Fruit fly (Drosophila melanogaster) whole organism, embryonic: ENCODE data around the gene Rab30.

ENCODE experiments used
- Ada2b ChIP-seq: fragments of 200-800 bp; sonication (Bioruptor generic); IDR thresholded peaks from 2 replicates; pipeline ENCODE4 v1.3.6; 2022; ENCODE audit warnings: missing biosample characterization, missing genetic modification characterization
- Awh ChIP-seq: fragments of 200-800 bp; sonication (Bioruptor generic); IDR thresholded peaks from 2 replicates; pipeline ENCODE4, ENCODE4 v1.3.6; 2022; ENCODE audit warnings: missing biosample characterization, missing genetic modification characterization
- B-H2 ChIP-seq: fragments of 200-800 bp; sonication (Bioruptor generic); optimal IDR thresholded peaks from 2 replicates; lab custom pipeline; 2018; ENCODE audit warnings: missing biosample characterization, mild to moderate bottlenecking, missing genetic modification characterization
- BEAF-32 ChIP-seq: fragments of 200-800 bp; sonication (Bioruptor generic); optimal IDR thresholded peaks from 3 replicates; lab custom pipeline; 2017; ENCODE audit warnings: missing biosample characterization, missing genetic modification characterization, mild to moderate bottlenecking, moderate library complexity, missing genetic modification reagents
- CG11695 ChIP-seq: fragments of 200-800 bp; sonication (Bioruptor generic); IDR thresholded peaks from 3 replicates; pipeline ENCODE4 v1.3.6; 2022; ENCODE audit warnings: missing biosample characterization, missing genetic modification characterization
- CG12299 ChIP-seq: fragments of 200-800 bp; sonication (Bioruptor generic); optimal IDR thresholded peaks from 2 replicates; lab custom pipeline; 2018; ENCODE audit warnings: missing biosample characterization, mild to moderate bottlenecking, missing genetic modification characterization
- CG13624 ChIP-seq: fragments of 200-800 bp; sonication (Bioruptor generic); optimal IDR thresholded peaks from 2 replicates; lab custom pipeline; 2016; ENCODE audit warnings: missing biosample characterization, missing genetic modification characterization
- CG14050 ChIP-seq: fragments of 200-800 bp; sonication (Bioruptor generic); IDR thresholded peaks from 3 replicates; pipeline ENCODE4 v1.3.6; 2022; ENCODE audit warnings: missing biosample characterization, missing genetic modification characterization
- CG14441 ChIP-seq: fragments of 200-800 bp; sonication (Bioruptor generic); IDR thresholded peaks from 2 replicates; pipeline ENCODE4 v1.3.6; 2022; ENCODE audit warnings: missing biosample characterization, missing genetic modification characterization
- CG1529 ChIP-seq: fragments of 200-800 bp; sonication (Bioruptor generic); optimal IDR thresholded peaks from 3 replicates; lab custom pipeline; 2018; ENCODE audit warnings: missing biosample characterization, missing genetic modification characterization
- CG15479 ChIP-seq: fragments of 200-800 bp; sonication (Bioruptor generic); optimal IDR thresholded peaks from 3 replicates; lab custom pipeline; 2019; ENCODE audit warnings: missing biosample characterization, mild to moderate bottlenecking, missing genetic modification characterization, moderate library complexity
- CG18764 ChIP-seq: fragments of 200-800 bp; sonication (Bioruptor generic); optimal IDR thresholded peaks from 3 replicates; lab custom pipeline; 2016; ENCODE audit warnings: missing biosample characterization, missing genetic modification characterization
- CG2116 ChIP-seq: fragments of 200-800 bp; sonication (Bioruptor generic); optimal IDR thresholded peaks from 3 replicates; lab custom pipeline; 2018; ENCODE audit warnings: missing biosample characterization, mild to moderate bottlenecking, missing genetic modification characterization
- CG2199 ChIP-seq: fragments of 200-800 bp; sonication (Bioruptor generic); IDR thresholded peaks from 3 replicates; pipeline ENCODE4 v1.3.6; 2022; ENCODE audit warnings: missing biosample characterization, missing genetic modification characterization
- CG34422 ChIP-seq: fragments of 200-800 bp; sonication (Bioruptor generic); IDR thresholded peaks from 3 replicates; pipeline ENCODE4 v1.3.6; 2022; ENCODE audit warnings: missing biosample characterization, missing genetic modification characterization
- CG3847 ChIP-seq: fragments of 200-800 bp; sonication (Bioruptor generic); IDR thresholded peaks from 2 replicates; pipeline ENCODE4 v1.3.6; 2022; ENCODE audit warnings: missing biosample characterization, missing genetic modification characterization
- CG4360 ChIP-seq: fragments of 200-800 bp; sonication (Bioruptor generic); IDR thresholded peaks from 2 replicates; pipeline ENCODE4 v1.3.6; 2022; ENCODE audit warnings: missing biosample characterization, missing genetic modification characterization
- CG6254 ChIP-seq: fragments of 200-800 bp; sonication (Bioruptor generic); optimal IDR thresholded peaks from 3 replicates; lab custom pipeline; 2017; ENCODE audit warnings: mild to moderate bottlenecking, missing biosample characterization, missing genetic modification reagents, missing genetic modification characterization
- CG6791 ChIP-seq: fragments of 200-800 bp; sonication (Bioruptor generic); IDR thresholded peaks from 3 replicates; pipeline ENCODE4 v1.3.6; 2022; ENCODE audit warnings: missing biosample characterization, missing genetic modification characterization; ENCODE audit not compliant: partially characterized antibody
- CG7987 ChIP-seq: fragments of 200-800 bp; sonication (Bioruptor generic); optimal IDR thresholded peaks from 2 replicates; lab custom pipeline; 2018; ENCODE audit warnings: missing biosample characterization, mild to moderate bottlenecking, missing genetic modification characterization, moderate library complexity
- CG8281 ChIP-seq: fragments of 200-800 bp; sonication (Bioruptor generic); optimal IDR thresholded peaks from 2 replicates; lab custom pipeline; 2018; ENCODE audit warnings: missing biosample characterization, mild to moderate bottlenecking, missing genetic modification characterization, moderate library complexity
- CG9727 ChIP-seq: fragments of 200-800 bp; sonication (Bioruptor generic); optimal IDR thresholded peaks from 3 replicates; lab custom pipeline; 2017; ENCODE audit warnings: missing biosample characterization, mild to moderate bottlenecking, missing genetic modification characterization
- CkIIα-i1 ChIP-seq: fragments of 200-800 bp; sonication (Bioruptor generic); IDR thresholded peaks from 2 replicates; pipeline ENCODE4 v1.3.6; 2022; ENCODE audit warnings: missing biosample characterization, missing genetic modification characterization
- Dll ChIP-seq: fragments of 200-800 bp; sonication (Bioruptor generic); IDR thresholded peaks from 4 replicates; pipeline ENCODE4 v1.3.6; 2022; ENCODE audit warnings: missing biosample characterization, missing genetic modification characterization; ENCODE audit not compliant: partially characterized antibody
- Fer3 ChIP-seq: fragments of 200-800 bp; sonication (Bioruptor generic); optimal IDR thresholded peaks from 2 replicates; lab custom pipeline; 2018; ENCODE audit warnings: missing biosample characterization, mild to moderate bottlenecking, missing genetic modification characterization, moderate library complexity
- MTF-1 ChIP-seq: fragments of 200-800 bp; sonication (Bioruptor generic); optimal IDR thresholded peaks from 2 replicates; lab custom pipeline; 2018; ENCODE audit warnings: missing biosample characterization, mild to moderate bottlenecking, missing genetic modification characterization, borderline replicate concordance
- Med ChIP-seq: fragments of 200-800 bp; sonication (Bioruptor generic); peaks from one replicate; lab custom pipeline; 2016; ENCODE audit warnings: missing biosample characterization, missing genetic modification characterization, mild to moderate bottlenecking, inconsistent platforms, moderate library complexity
- Trl ChIP-seq, 3 experiments: fragments of >200 bp in 2 of 3; fragments of 200-800 bp in 1 of 3; sonication (Bioruptor generic) in 1 of 3; optimal IDR thresholded peaks; 2 replicates in 1 of 3; 3 replicates in 2 of 3; lab custom pipeline; 2016 to 2017; ENCODE audit warnings: missing biosample characterization in 1 of 3, missing genetic modification characterization in 1 of 3
- abd-A ChIP-seq: fragments of 200-800 bp; sonication (Bioruptor generic); optimal IDR thresholded peaks from 3 replicates; lab custom pipeline; 2019; ENCODE audit warnings: missing biosample characterization, mild to moderate bottlenecking, missing genetic modification characterization, moderate library complexity
- al ChIP-seq: fragments of 200-800 bp; sonication (Bioruptor generic); IDR thresholded peaks from 2 replicates; pipeline ENCODE4 v1.3.6; 2022; ENCODE audit warnings: missing biosample characterization, missing genetic modification characterization
- aop ChIP-seq: fragments of 200-800 bp; sonication (Bioruptor generic); IDR thresholded peaks from 2 replicates; pipeline ENCODE4 v1.3.6; 2022; ENCODE audit warnings: missing biosample characterization, missing genetic modification characterization
- cato ChIP-seq: fragments of 200-800 bp; sonication (Bioruptor generic); optimal IDR thresholded peaks from 2 replicates; lab custom pipeline; 2016; ENCODE audit warnings: missing biosample characterization, missing genetic modification characterization, borderline replicate concordance
- chm ChIP-seq: fragments of 200-800 bp; sonication (Bioruptor generic); IDR thresholded peaks from 2 replicates; pipeline ENCODE4 v1.3.6; 2022; ENCODE audit warnings: missing biosample characterization, missing genetic modification characterization
- dpn ChIP-seq, 2 experiments: fragments of 200-800 bp; sonication (Bioruptor generic); optimal IDR thresholded peaks; 3 replicates each; lab custom pipeline; 2016; ENCODE audit warnings: missing biosample characterization in 2 of 2, missing genetic modification characterization in 2 of 2
- exex ChIP-seq: fragments of 200-800 bp; sonication (Bioruptor generic); optimal IDR thresholded peaks from 4 replicates; lab custom pipeline; 2018; ENCODE audit warnings: missing biosample characterization, mild to moderate bottlenecking, missing genetic modification characterization, moderate library complexity
- fd102C ChIP-seq: fragments of 200-800 bp; sonication (Bioruptor generic); optimal IDR thresholded peaks from 2 replicates; lab custom pipeline; 2018; ENCODE audit warnings: missing biosample characterization, mild to moderate bottlenecking, missing genetic modification characterization, moderate library complexity
- fd64A ChIP-seq: fragments of 200-800 bp; sonication (Bioruptor generic); optimal IDR thresholded peaks from 3 replicates; lab custom pipeline; 2018; ENCODE audit warnings: missing biosample characterization, mild to moderate bottlenecking, missing genetic modification characterization
- gce ChIP-seq: fragments of 200-800 bp; sonication (Bioruptor generic); IDR thresholded peaks from 3 replicates; pipeline ENCODE4 v1.3.6; 2022; ENCODE audit warnings: missing biosample characterization, missing genetic modification characterization
- inv ChIP-seq: fragments of 200-800 bp; sonication (Bioruptor generic); IDR thresholded peaks from 2 replicates; pipeline ENCODE4 v1.3.6; 2022; ENCODE audit warnings: missing biosample characterization, missing genetic modification characterization; ENCODE audit not compliant: partially characterized antibody
- ken ChIP-seq: fragments of 200-800 bp; sonication (Bioruptor generic); IDR thresholded peaks from 3 replicates; pipeline ENCODE4 v1.3.6; 2022; ENCODE audit warnings: missing biosample characterization, missing genetic modification characterization
- lbe ChIP-seq: fragments of 200-800 bp; sonication (Bioruptor generic); optimal IDR thresholded peaks from 2 replicates; lab custom pipeline; 2016; ENCODE audit warnings: missing biosample characterization, mild to moderate bottlenecking, missing genetic modification characterization
- psq ChIP-seq: fragments of 200-800 bp; sonication (Bioruptor generic); optimal IDR thresholded peaks from 2 replicates; lab custom pipeline; 2017; ENCODE audit warnings: missing biosample characterization, missing genetic modification characterization
- salm ChIP-seq: fragments of 200-800 bp; sonication (Bioruptor generic); optimal IDR thresholded peaks from 2 replicates; lab custom pipeline; 2018; ENCODE audit warnings: missing biosample characterization, mild to moderate bottlenecking, missing genetic modification characterization
- so ChIP-seq: fragments of 200-800 bp; sonication (Bioruptor generic); IDR thresholded peaks from 3 replicates; pipeline ENCODE4 v1.3.6; 2022; ENCODE audit warnings: missing biosample characterization, missing genetic modification characterization
- stc ChIP-seq: fragments of 200-800 bp; sonication (Bioruptor generic); IDR thresholded peaks from 2 replicates; pipeline ENCODE4 v1.3.6; 2022; ENCODE audit warnings: missing biosample characterization, missing genetic modification characterization
- stwl ChIP-seq: fragments of 200-800 bp; sonication (Bioruptor generic); optimal IDR thresholded peaks from 3 replicates; lab custom pipeline; 2018; ENCODE audit warnings: missing biosample characterization, mild to moderate bottlenecking, missing genetic modification characterization, moderate library complexity
- tll ChIP-seq, 2 experiments: fragments of 200-800 bp in 1 of 2; fragments of >200 bp in 1 of 2; sonication (Bioruptor generic) in 1 of 2; optimal IDR thresholded peaks; 2 replicates each; lab custom pipeline; 2017 to 2019; ENCODE audit warnings: missing biosample characterization in 2 of 2, missing genetic modification characterization in 2 of 2, mild to moderate bottlenecking in 1 of 2, moderate library complexity in 1 of 2
- tup ChIP-seq: fragments of 200-800 bp; sonication (Bioruptor generic); optimal IDR thresholded peaks from 2 replicates; lab custom pipeline; 2016; ENCODE audit warnings: missing biosample characterization, mild to moderate bottlenecking, missing genetic modification characterization, moderate library complexity
- vnd ChIP-seq: fragments of 200-800 bp; sonication (Bioruptor generic); IDR thresholded peaks from 3 replicates; pipeline ENCODE4 v1.3.6; 2022; ENCODE audit warnings: missing biosample characterization, missing genetic modification characterization; ENCODE audit not compliant: partially characterized antibody
- zfh2 ChIP-seq: fragments of 200-800 bp; sonication (Bioruptor generic); optimal IDR thresholded peaks from 2 replicates; lab custom pipeline; 2016; ENCODE audit warnings: missing biosample characterization, missing genetic modification characterization

Rab30 gene

dm6 chr2L:7037773-7038327 is 5.4 kb upstream of the Rab30 start, which contains the start of gene milt (continued):
- TF ChIP-seq CG2116 (peak; percentile 94), fd102C (GFP tag; lab: Kevin White, UChicago) (no peak), CG4360 (GFP tag; lab: Robert Waterston, UW) (no peak; the same call in 1 of the 2 replicates), CG15479 (GFP tag; lab: Kevin White, UChicago) (no peak), CG2199 (no peak), dpn (GFP tag; optimal IDR thresholded peaks at IDR 0.05; lab: Kevin White, UChicago) (peak; percentile 15 to 24), salm (no peak), inv (GFP tag; lab: Robert Waterston, UW) (peak; percentile 70), CG9727 (GFP tag; lab: Kevin White, UChicago) (no peak), so (GFP tag; lab: Robert Waterston, UW) (peak; percentile 72; the same call in 2 of the 3 replicates), al (no peak), Med (GFP tag; lab: Kevin White, UChicago) (peak; percentile 72), stc (GFP tag; lab: Robert Waterston, UW) (no peak), B-H2 (GFP tag; lab: Kevin White, UChicago) (no peak), Ada2b (no peak), zfh2 (no peak), chm (GFP tag; lab: Robert Waterston, UW) (peak; percentile 57), ken (GFP tag; lab: Robert Waterston, UW) (no peak), CG3847 (GFP tag; lab: Robert Waterston, UW) (no peak), vnd (peak; percentile 86), CG11695 (GFP tag; lab: Robert Waterston, UW) (no peak), exex (tag; lab: Kevin White, UChicago) (peak; percentile 12), CG14441 (no peak), Dll (peak; percentile 82), CG1529 (GFP tag; lab: Kevin White, UChicago) (no peak), CG18764 (GFP tag; lab: Kevin White, UChicago) (no peak), CkIIα-i1 (GFP tag; lab: Robert Waterston, UW) (no peak), CG7987 (GFP tag; lab: Kevin White, UChicago) (no peak), abd-A (tag; lab: Kevin White, UChicago) (no peak), Awh (GFP tag; lab: Robert Waterston, UW) (no peak), gce (GFP tag; lab: Robert Waterston, UW) (no peak), cato (no peak), CG13624 (peak; percentile 38), CG6791 (GFP tag; lab: Robert Waterston, UW) (peak; percentile 91), Trl (optimal IDR thresholded peaks at IDR 0.05; lab: Kevin White, UChicago) (no peak), Trl (GFP tag; optimal IDR thresholded peaks at IDR 0.05; lab: Kevin White, UChicago) (no peak), tup (GFP tag; lab: Kevin White, UChicago) (no peak), psq (GFP tag; lab: Kevin White, UChicago) (no peak), CG14050 (GFP tag; lab: Robert Waterston, UW) (no peak), tll (GFP tag; optimal IDR thresholded peaks at IDR 0.05; lab: Kevin White, UChicago) (no peak), MTF-1 (no peak), CG6254 (no peak), CG12299 (tag; lab: Kevin White, UChicago) (no peak), lbe (no peak), BEAF-32 (GFP tag; lab: Kevin White, UChicago) (peak; percentile 81), stwl (tag; lab: Kevin White, UChicago) (peak; percentile 82), CG8281 (tag; lab: Kevin White, UChicago) (no peak), aop (GFP tag; lab: Robert Waterston, UW) (no peak), CG34422 (GFP tag; lab: Robert Waterston, UW) (no peak), Fer3 (tag; lab: Kevin White, UChicago) (no peak), fd64A (GFP tag; lab: Kevin White, UChicago) (no peak)
